Worm (Caenorhabditis elegans): Measurements from ENCODE around the gene Y38A10A.7.

DNA sequence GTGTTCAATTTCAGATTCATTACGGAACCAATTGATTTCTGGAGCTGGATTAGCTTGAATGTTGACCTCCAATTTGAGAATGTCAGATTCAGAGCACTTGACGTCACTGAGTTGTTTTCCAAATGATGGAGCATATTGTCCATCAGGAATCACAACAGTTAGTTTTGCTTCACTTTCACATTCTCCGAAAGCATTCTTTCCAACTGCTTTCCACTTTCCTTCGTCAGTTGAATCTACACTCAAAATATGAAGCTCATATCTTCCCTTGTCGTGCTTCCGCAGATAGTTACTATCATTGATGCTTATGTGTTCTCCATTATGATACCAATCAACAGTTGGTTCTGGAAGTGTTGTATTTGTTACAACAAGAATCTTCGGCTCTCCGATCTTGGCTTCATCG, 32.4 kb downstream of the Y38A10A.7 start:
- TF ChIP-seq flt-1 (GFP tag; IDR thresholded peaks at IDR 0.05) = no peak
- TF ChIP-seq ztf-23 (GFP tag; IDR thresholded peaks at IDR 0.05) = no peak
- TF ChIP-seq klf-2 (GFP tag; conservative IDR thresholded peaks at IDR 0.05) = no peak
- no peak for TF ChIP-seq tab-1 (GFP tag; IDR thresholded peaks at IDR 0.05)

All from whole organism, midembryonic.